Fruit fly (Drosophila melanogaster): ENCODE measurements around the gene Crtc.

dm6 chr3L:17668945-17669779, at the start of gene Crtc:
- TF ChIP-seq psq (optimal IDR thresholded peaks at IDR 0.05) (no peak), EcR (GFP tag; optimal IDR thresholded peaks at IDR 0.05) (no peak)
